Fruit fly (Drosophila melanogaster): ENCODE results near the gene Syx7.

Gene Syx7

dm6 chr3L:21479636-21480035 lies 34.0 kb downstream of the Syx7 start (continued):
- TF ChIP-seq Kr (GFP tag; optimal IDR thresholded peaks at IDR 0.05) (peak; percentile 18), ham (GFP tag; IDR thresholded peaks at IDR 0.05) (no peak), CG18476 (GFP tag; optimal IDR thresholded peaks at IDR 0.05) (no peak), CG34422 (GFP tag; IDR thresholded peaks at IDR 0.05) (no peak), chm (GFP tag; IDR thresholded peaks at IDR 0.05) (peak; percentile 73), al (GFP tag; IDR thresholded peaks at IDR 0.05) (no peak), crol (GFP tag; IDR thresholded peaks at IDR 0.05) (peak; percentile 72), ftz-f1 (GFP tag; optimal IDR thresholded peaks at IDR 0.05) (no peak), Chrac-16 (GFP tag; optimal IDR thresholded peaks at IDR 0.05) (no peak), CG3407 (GFP tag; optimal IDR thresholded peaks at IDR 0.05) (peak; percentile 55), Sin3A (optimal IDR thresholded peaks at IDR 0.05) (no peak), CG12299 (tag; optimal IDR thresholded peaks at IDR 0.05) (no peak), tgo (GFP tag; IDR thresholded peaks at IDR 0.05) (no peak), dan (GFP tag; IDR thresholded peaks at IDR 0.05) (no peak), Sox102F (GFP tag; optimal IDR thresholded peaks at IDR 0.05) (no peak), exex (tag; optimal IDR thresholded peaks at IDR 0.05) (no peak), trh (GFP tag; optimal IDR thresholded peaks at IDR 0.05) (no peak), lilli (GFP tag; optimal IDR thresholded peaks at IDR 0.05) (no peak), D19B (GFP tag; optimal IDR thresholded peaks at IDR 0.05) (no peak), gsb-n (tag; optimal IDR thresholded peaks at IDR 0.05) (peak; percentile 36), Dad (GFP tag; optimal IDR thresholded peaks at IDR 0.05) (no peak), ERR (GFP tag; optimal IDR thresholded peaks at IDR 0.05) (no peak), CG9932 (GFP tag; IDR thresholded peaks at IDR 0.05) (no peak), zf30C (GFP tag; optimal IDR thresholded peaks at IDR 0.05) (peak; percentile 83), CG8478 (optimal IDR thresholded peaks at IDR 0.05) (peak; percentile 91), Aef1 (GFP tag; IDR thresholded peaks at IDR 0.05) (no peak), sisA (GFP tag; IDR thresholded peaks at IDR 0.05) (no peak), CG8944 (GFP tag; optimal IDR thresholded peaks at IDR 0.05) (no peak), Bdp1 (GFP tag; optimal IDR thresholded peaks at IDR 0.05) (no peak), CG30431 (GFP tag; optimal IDR thresholded peaks at IDR 0.05) (no peak), ap (GFP tag; IDR thresholded peaks at IDR 0.05) (no peak), CG18262 (tag; optimal IDR thresholded peaks at IDR 0.05) (peak; percentile 19), Six4 (GFP tag; optimal IDR thresholded peaks at IDR 0.05) (no peak), CG9797 (GFP tag; optimal IDR thresholded peaks at IDR 0.05) (no peak), CG34224 (GFP tag; IDR thresholded peaks at IDR 0.05; ENCODE audit: partially characterized antibody) (0 out of 3 replicates have a peak, but pooled peaks have one; percentile 28), CG14965 (GFP tag; optimal IDR thresholded peaks at IDR 0.05; ENCODE audit: borderline replicate concordance) (no peak), CoRest (tag; optimal IDR thresholded peaks at IDR 0.05) (peak; percentile 58), CG15696 (tag; optimal IDR thresholded peaks at IDR 0.05) (no peak), ci (GFP tag; IDR thresholded peaks at IDR 0.05) (peak; percentile 92), az2 (GFP tag; optimal IDR thresholded peaks at IDR 0.05) (no peak), ken (GFP tag; IDR thresholded peaks at IDR 0.05) (peak; percentile 60; the same call in 2 of the 3 replicates), crc (GFP tag; optimal IDR thresholded peaks at IDR 0.05) (no peak), CG9727 (GFP tag; optimal IDR thresholded peaks at IDR 0.05) (peak; percentile 33), repo (GFP tag; optimal IDR thresholded peaks at IDR 0.05) (no peak), CG8388 (GFP tag; optimal IDR thresholded peaks at IDR 0.05) (peak; percentile 49), CG10147 (GFP tag; optimal IDR thresholded peaks at IDR 0.05) (no peak), Atf3 (GFP tag; optimal IDR thresholded peaks at IDR 0.05) (no peak), CG3065 (GFP tag; optimal IDR thresholded peaks at IDR 0.05) (peak; percentile 76), Sox100B (GFP tag; optimal IDR thresholded peaks at IDR 0.05) (peak; percentile 30), bcd (GFP tag; optimal IDR thresholded peaks at IDR 0.05) (peak; percentile 30), sim (GFP tag; IDR thresholded peaks at IDR 0.05) (0 out of 2 replicates have a peak, but pooled peaks have one; percentile 14), ranshi (GFP tag; IDR thresholded peaks at IDR 0.05) (no peak), Hmr (GFP tag; optimal IDR thresholded peaks at IDR 0.05) (no peak)
